Worm (Caenorhabditis elegans) whole organism, late embryonic: Measurements from ENCODE around the gene F20A1.4.

Experiments used
- C08G9.2 ChIP-seq: sonication (generic microtip); optimal IDR thresholded peaks from 2 replicates; lab custom pipeline; 2016; ENCODE audit warnings: mild to moderate bottlenecking, missing genetic modification characterization, moderate library complexity, missing compliant biosample characterization
- C38D4.7 ChIP-seq: fragments of 200-800 bp; sonication (Bioruptor generic); optimal IDR thresholded peaks from 2 replicates; lab custom pipeline; 2018; ENCODE audit warnings: mild to moderate bottlenecking, missing genetic modification characterization, moderate library complexity, missing compliant biosample characterization
- K09A11.1 ChIP-seq: sonication (generic microtip); optimal IDR thresholded peaks from 2 replicates; lab custom pipeline; 2017; ENCODE audit warnings: antibody characterized with exemption, mild to moderate bottlenecking, missing genetic modification characterization, missing compliant biosample characterization; ENCODE audit not compliant: insufficient read depth
- T23F11.4 ChIP-seq: fragments of 200-800 bp; sonication (Bioruptor generic); optimal IDR thresholded peaks from 2 replicates; lab custom pipeline; 2018; ENCODE audit warnings: mild to moderate bottlenecking, missing genetic modification characterization, missing compliant biosample characterization
- Y22D7AL.16 ChIP-seq: sonication (generic microtip); optimal IDR thresholded peaks from 2 replicates; lab custom pipeline; 2016; ENCODE audit warnings: missing genetic modification characterization, missing compliant biosample characterization
- ahr-1 ChIP-seq: sonication (generic microtip); optimal IDR thresholded peaks from 2 replicates; lab custom pipeline; 2016; ENCODE audit warnings: missing genetic modification characterization, missing compliant biosample characterization
- ceh-14 ChIP-seq: sonication (generic microtip); optimal IDR thresholded peaks from 2 replicates; lab custom pipeline; 2016; ENCODE audit warnings: missing genotype, missing genetic modification characterization, missing compliant biosample characterization
- ceh-19 ChIP-seq: fragments of 200-800 bp; sonication (Bioruptor generic); optimal IDR thresholded peaks from 2 replicates; lab custom pipeline; 2018; ENCODE audit warnings: mild to moderate bottlenecking, missing genetic modification characterization, missing compliant biosample characterization
- ceh-2 ChIP-seq: sonication (generic microtip); optimal IDR thresholded peaks from 2 replicates; lab custom pipeline; 2016; ENCODE audit warnings: missing genotype, missing genetic modification characterization, missing compliant biosample characterization
- ceh-22 ChIP-seq: sonication (generic microtip); optimal IDR thresholded peaks from 2 replicates; lab custom pipeline; 2017; ENCODE audit warnings: missing biosample characterization, missing genetic modification characterization
- ceh-30 ChIP-seq: fragments of 150-350 bp; optimal IDR thresholded peaks from 2 replicates; lab custom pipeline; 2014; ENCODE audit warnings: missing biosample characterization, missing genetic modification characterization
- ceh-31 ChIP-seq: sonication (generic microtip); optimal IDR thresholded peaks from 2 replicates; lab custom pipeline; 2016; ENCODE audit warnings: missing genetic modification characterization, missing compliant biosample characterization
- ceh-34 ChIP-seq: sonication (generic microtip); optimal IDR thresholded peaks from 2 replicates; lab custom pipeline; 2016; ENCODE audit warnings: mild to moderate bottlenecking, missing genetic modification characterization, missing compliant biosample characterization
- ceh-45 ChIP-seq: fragments of 200-800 bp; sonication (Bioruptor generic); IDR thresholded peaks from 2 replicates; pipeline ENCODE4 v1.3.6; 2022; ENCODE audit warnings: missing genetic modification reagents, missing genetic modification characterization, missing compliant biosample characterization
- ceh-48 ChIP-seq: sonication (generic microtip); optimal IDR thresholded peaks from 2 replicates; lab custom pipeline; 2016; ENCODE audit warnings: missing genetic modification characterization, inconsistent platforms, missing compliant biosample characterization
- ceh-6 ChIP-seq: fragments of 200-800 bp; sonication (Bioruptor generic); optimal IDR thresholded peaks from 2 replicates; lab custom pipeline; 2018; ENCODE audit warnings: mild to moderate bottlenecking, missing genetic modification characterization, missing compliant biosample characterization
- elt-2 ChIP-seq: sonication (generic microtip); optimal IDR thresholded peaks from 2 replicates; lab custom pipeline; 2016; ENCODE audit warnings: missing genetic modification reagents, missing genetic modification characterization, missing compliant biosample characterization
- elt-4 ChIP-seq: sonication (generic microtip); optimal IDR thresholded peaks from 2 replicates; lab custom pipeline; 2016; ENCODE audit warnings: missing genetic modification characterization, missing compliant biosample characterization
- fax-1 ChIP-seq: sonication (generic microtip); optimal IDR thresholded peaks from 2 replicates; lab custom pipeline; 2016; ENCODE audit warnings: missing genotype, missing genetic modification characterization, missing compliant biosample characterization
- gmeb-2 ChIP-seq: sonication (generic microtip); optimal IDR thresholded peaks from 2 replicates; lab custom pipeline; 2016; ENCODE audit warnings: missing genetic modification characterization, inconsistent platforms, missing compliant biosample characterization
- hlh-13 ChIP-seq: fragments of 200-800 bp; sonication (Bioruptor generic); optimal IDR thresholded peaks from 2 replicates; lab custom pipeline; 2018; ENCODE audit warnings: mild to moderate bottlenecking, missing genetic modification characterization, missing compliant biosample characterization
- hlh-15 ChIP-seq: sonication (generic microtip); optimal IDR thresholded peaks from 2 replicates; lab custom pipeline; 2016; ENCODE audit warnings: missing genetic modification characterization, missing compliant biosample characterization
- hlh-30 ChIP-seq: sonication (generic microtip); optimal IDR thresholded peaks from 2 replicates; lab custom pipeline; 2017; ENCODE audit warnings: antibody characterized with exemption, missing genetic modification characterization, missing compliant biosample characterization; ENCODE audit not compliant: insufficient read depth
- hlh-6 ChIP-seq: sonication (generic microtip); optimal IDR thresholded peaks from 2 replicates; lab custom pipeline; 2016; ENCODE audit warnings: missing genotype, missing genetic modification characterization, missing compliant biosample characterization
- lim-6 ChIP-seq: sonication (generic microtip); optimal IDR thresholded peaks from 2 replicates; lab custom pipeline; 2016; ENCODE audit warnings: missing genetic modification characterization, missing compliant biosample characterization
- lin-11 ChIP-seq: fragments of 200-800 bp; sonication (Bioruptor generic); optimal IDR thresholded peaks from 2 replicates; lab custom pipeline; 2018; ENCODE audit warnings: mild to moderate bottlenecking, missing genetic modification characterization, missing compliant biosample characterization
- madf-2 ChIP-seq: sonication (generic microtip); optimal IDR thresholded peaks from 2 replicates; lab custom pipeline; 2017; ENCODE audit warnings: missing genetic modification characterization, missing compliant biosample characterization
- nhr-11 ChIP-seq: fragments of 150-350 bp; optimal IDR thresholded peaks from 2 replicates; lab custom pipeline; 2014; ENCODE audit warnings: missing biosample characterization, missing genetic modification characterization
- nhr-232 ChIP-seq: sonication (generic microtip); optimal IDR thresholded peaks from 2 replicates; lab custom pipeline; 2016; ENCODE audit warnings: missing genetic modification characterization, missing compliant biosample characterization
- npax-4 ChIP-seq: sonication (generic microtip); optimal IDR thresholded peaks from 2 replicates; lab custom pipeline; 2016; ENCODE audit warnings: missing genetic modification characterization, missing compliant biosample characterization
- odd-2 ChIP-seq: sonication (generic microtip); optimal IDR thresholded peaks from 2 replicates; lab custom pipeline; 2017; ENCODE audit warnings: antibody characterized with exemption, mild to moderate bottlenecking, missing genetic modification characterization, missing compliant biosample characterization
- pag-3 ChIP-seq: sonication (generic microtip); optimal IDR thresholded peaks from 2 replicates; lab custom pipeline; 2016; ENCODE audit warnings: missing compliant biosample characterization, missing genetic modification characterization, borderline replicate concordance
- pat-9 ChIP-seq: fragments of 200-800 bp; sonication (Bioruptor generic); optimal IDR thresholded peaks from 2 replicates; lab custom pipeline; 2018; ENCODE audit warnings: mild to moderate bottlenecking, missing genetic modification characterization, moderate library complexity, missing compliant biosample characterization
- pax-1 ChIP-seq: fragments of 150-350 bp; optimal IDR thresholded peaks from 2 replicates; lab custom pipeline; 2014; ENCODE audit warnings: missing biosample characterization, missing genetic modification characterization
- pha-2 ChIP-seq: sonication (generic microtip); optimal IDR thresholded peaks from 2 replicates; lab custom pipeline; 2017; ENCODE audit warnings: mild to moderate bottlenecking, missing genetic modification characterization, missing compliant biosample characterization
- pha-4 ChIP-seq: fragments of 150-350 bp; optimal IDR thresholded peaks from 2 replicates; lab custom pipeline; 2018; ENCODE audit warnings: missing biosample characterization, missing genetic modification reagents, missing genetic modification characterization
- rnt-1 ChIP-seq: sonication (generic microtip); optimal IDR thresholded peaks from 2 replicates; lab custom pipeline; 2016; ENCODE audit warnings: missing genetic modification characterization, missing compliant biosample characterization
- sdc-2 ChIP-seq: sonication (generic microtip); optimal IDR thresholded peaks from 2 replicates; lab custom pipeline; 2016; ENCODE audit warnings: missing genotype, missing genetic modification characterization, missing compliant biosample characterization
- tbx-2 ChIP-seq: sonication (generic microtip); optimal IDR thresholded peaks from 2 replicates; lab custom pipeline; 2016; ENCODE audit warnings: missing genetic modification characterization, missing compliant biosample characterization
- tbx-7 ChIP-seq: sonication (generic microtip); optimal IDR thresholded peaks from 2 replicates; lab custom pipeline; 2016; ENCODE audit warnings: missing genotype, missing genetic modification characterization, missing compliant biosample characterization
- unc-3 ChIP-seq, 2 experiments: fragments of 200-800 bp in 1 of 2; sonication (Bioruptor generic) in 1 of 2; sonication (generic microtip) in 1 of 2; conservative IDR thresholded peaks in 1 of 2; optimal IDR thresholded peaks in 1 of 2; 2 replicates each; pipeline versions ENCODE4 v1.3.6 to Lab custom; 2016 to 2022; ENCODE audit warnings: missing compliant biosample characterization in 2 of 2, missing genetic modification characterization in 2 of 2, missing genetic modification reagents in 1 of 2
- unc-42 ChIP-seq: sonication (generic microtip); optimal IDR thresholded peaks from 2 replicates; lab custom pipeline; 2016; ENCODE audit warnings: missing genotype, missing genetic modification characterization, missing compliant biosample characterization
- unc-86 ChIP-seq: sonication (generic microtip); optimal IDR thresholded peaks from 2 replicates; lab custom pipeline; 2016; ENCODE audit warnings: missing genetic modification characterization, missing compliant biosample characterization
- ztf-16 ChIP-seq: sonication (generic microtip); optimal IDR thresholded peaks from 2 replicates; lab custom pipeline; 2017; ENCODE audit warnings: missing genetic modification characterization, missing compliant biosample characterization

The F20A1.4 gene

ce11 chrV:7027055-7027454 is 5.4 kb upstream of the F20A1.4 start, which contains the start of gene F20A1.6:
TSS of gene F20A1.6 (minus strand) at chrV:7027155.
- TF ChIP-seq ceh-2 (no peak), ceh-14 (tag; lab: Kevin White, UChicago) (no peak), ahr-1 (tag; lab: Kevin White, UChicago) (no peak), lim-6 (no peak), npax-4 (tag; lab: Kevin White, UChicago) (no peak), ceh-19 (GFP tag; lab: Kevin White, UChicago) (no peak), ceh-34 (no peak), nhr-11 (tag; lab: Kevin White, UChicago) (no peak), odd-2 (tag; lab: Kevin White, UChicago) (no peak), ceh-45 (no peak), ceh-6 (GFP tag; lab: Kevin White, UChicago) (no peak), unc-42 (tag; lab: Kevin White, UChicago) (no peak), C08G9.2 (tag; lab: Kevin White, UChicago) (no peak), tbx-7 (tag; lab: Kevin White, UChicago) (no peak), gmeb-2 (tag; lab: Kevin White, UChicago) (no peak), T23F11.4 (no peak), nhr-232 (no peak), hlh-15 (tag; lab: Kevin White, UChicago) (no peak), pha-2 (no peak), ceh-22 (tag; lab: Kevin White, UChicago) (no peak)

DNA sequence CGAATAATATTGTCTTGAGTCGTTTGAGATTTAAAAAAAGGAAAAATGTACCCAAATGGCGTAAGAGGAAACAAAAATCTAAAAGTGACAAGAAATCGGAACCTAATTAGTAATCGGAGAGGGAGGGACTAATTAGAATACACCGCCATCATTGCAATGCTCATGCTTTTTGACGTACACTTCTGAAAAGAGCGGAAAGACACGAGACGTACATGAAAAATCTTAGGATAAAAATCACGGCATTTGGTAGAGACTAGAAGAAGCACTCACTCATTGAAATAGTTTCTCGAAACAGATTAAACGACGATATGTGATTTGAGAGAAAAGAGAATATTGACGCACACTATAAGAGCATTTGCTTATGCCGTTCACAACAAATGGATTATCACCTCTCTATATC is 1.3 kb upstream of the F20A1.4 start:
- TF ChIP-seq lin-11 (no peak), Y22D7AL.16 (no peak), pha-4 (tag; lab: Kevin White, UChicago) (no peak)
- TF ChIP-seq, all 69 proteins: peak for 0

DNA sequence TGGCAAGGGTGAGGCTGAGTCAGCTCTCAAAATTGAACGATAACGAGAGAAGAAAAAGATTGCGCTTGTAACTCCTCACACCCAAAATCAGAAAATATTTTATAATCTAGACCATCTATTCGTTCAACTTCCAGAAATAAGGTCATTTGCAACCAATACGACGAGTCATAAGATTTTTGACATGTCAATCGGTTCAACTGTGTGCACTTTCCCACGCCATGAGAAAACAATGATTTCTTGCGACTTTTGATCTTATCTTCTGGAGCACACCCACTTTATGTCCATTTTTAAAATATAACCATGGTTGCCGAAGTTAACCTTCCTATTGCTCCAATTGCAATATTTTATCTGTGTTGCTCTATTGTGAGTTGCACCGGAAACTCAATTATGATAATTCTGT is 4.6 kb downstream of the F20A1.4 start, which contains the start of gene srsx-32:
Gene srsx-32 (plus strand): TSS at position 301 of the 400 bp plus-strand sequence.
- no peak for TF ChIP-seq elt-2 (tag; lab: Kevin White, UChicago)
- TF ChIP-seq hlh-6 (tag; lab: Kevin White, UChicago) = no peak
- TF ChIP-seq K09A11.1 (tag; lab: Kevin White, UChicago) = no peak
- TF ChIP-seq lim-6 = no peak
- TF ChIP-seq hlh-13 (GFP tag; lab: Kevin White, UChicago) = no peak
- TF ChIP-seq elt-4 (tag; lab: Kevin White, UChicago) = no peak
- no peak for TF ChIP-seq unc-3 (GFP tag; conservative IDR thresholded peaks at IDR 0.05; lab: Robert Waterston, UW)
- no peak for TF ChIP-seq unc-3 (tag; optimal IDR thresholded peaks at IDR 0.05; lab: Kevin White, UChicago)
- no peak for TF ChIP-seq pag-3 (tag; lab: Kevin White, UChicago)
- no peak for TF ChIP-seq ceh-48 (tag; lab: Kevin White, UChicago)
- no peak for TF ChIP-seq ceh-22 (tag; lab: Kevin White, UChicago)

- TF ChIP-seq tbx-2 (tag; lab: Kevin White, UChicago) (no peak), ceh-31 (tag; lab: Kevin White, UChicago) (no peak), hlh-6 (tag; lab: Kevin White, UChicago) (no peak), ceh-6 (GFP tag; lab: Kevin White, UChicago) (no peak), pag-3 (tag; lab: Kevin White, UChicago) (no peak), ceh-2 (no peak), hlh-30 (tag; lab: Kevin White, UChicago) (no peak)
Measured at ce11 chrV:7015872-7016271, 5.8 kb downstream of the F20A1.4 start, which contains the start of gene C33G8.13. TSS of gene C33G8.13 (minus strand) at chrV:7015972.

DNA sequence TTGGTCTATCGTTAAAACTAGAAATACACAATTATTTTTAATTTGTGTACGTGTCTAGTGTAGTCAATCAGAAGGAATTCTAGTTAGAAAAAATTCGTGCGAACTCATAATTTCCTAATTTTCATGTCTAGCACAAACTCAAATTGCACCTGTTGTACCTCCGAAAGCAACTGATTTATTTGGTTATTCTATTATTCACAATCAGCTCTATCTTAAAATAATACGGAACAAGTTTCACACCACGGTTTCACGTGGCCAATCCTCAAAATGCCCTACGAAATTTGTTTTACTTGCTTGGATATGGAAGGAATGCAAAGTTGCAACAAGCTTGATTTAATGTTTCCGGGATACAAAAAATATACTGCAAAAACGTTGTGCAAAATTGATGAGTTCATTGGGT is 9.1 kb downstream of the F20A1.4 start, which contains the start of gene srw-127:
Gene srw-127 (plus strand): TSS at position 301 of the 400 bp plus-strand sequence.
- TF ChIP-seq nhr-232 = no peak
- TF ChIP-seq fax-1 (tag; lab: Kevin White, UChicago) = no peak
- TF ChIP-seq ceh-30 (tag; lab: Kevin White, UChicago) = no peak
- TF ChIP-seq sdc-2 = no peak
- TF ChIP-seq Y22D7AL.16 = no peak
- no peak for TF ChIP-seq pag-3 (tag; lab: Kevin White, UChicago)
- TF ChIP-seq ceh-2 = no peak
- no peak for TF ChIP-seq ceh-19 (GFP tag; lab: Kevin White, UChicago)
- no peak for TF ChIP-seq C38D4.7 (GFP tag; lab: Kevin White, UChicago)
- no peak for TF ChIP-seq pax-1 (tag; lab: Kevin White, UChicago)
- no peak for TF ChIP-seq T23F11.4
- no peak for TF ChIP-seq npax-4 (tag; lab: Kevin White, UChicago)
- TF ChIP-seq ceh-31 (tag; lab: Kevin White, UChicago) = no peak
- no peak for TF ChIP-seq unc-86 (tag; lab: Kevin White, UChicago)
- no peak for TF ChIP-seq rnt-1 (tag; lab: Kevin White, UChicago)
- no peak for TF ChIP-seq nhr-11 (tag; lab: Kevin White, UChicago)
- no peak for TF ChIP-seq pat-9
- TF ChIP-seq madf-2 (tag; lab: Kevin White, UChicago) = no peak
- no peak for TF ChIP-seq ztf-16 (tag; lab: Kevin White, UChicago)
